Worm (Caenorhabditis elegans) whole organism, early embryonic: Measurements from ENCODE around the gene ZK632.10.

Experiments
- B0310.2 ChIP-seq: sonication (generic microtip); optimal IDR thresholded peaks from 2 replicates; lab custom pipeline; 2016; ENCODE audit warnings: mild to moderate bottlenecking, missing genetic modification characterization, missing compliant biosample characterization
- F13C5.2 ChIP-seq: sonication (generic microtip); optimal IDR thresholded peaks from 2 replicates; lab custom pipeline; 2017; ENCODE audit warnings: mild to moderate bottlenecking, missing genetic modification characterization, inconsistent platforms, missing compliant biosample characterization
- aly-1 ChIP-seq: sonication (generic microtip); optimal IDR thresholded peaks from 2 replicates; lab custom pipeline; 2016; ENCODE audit warnings: missing genetic modification characterization, missing compliant biosample characterization
- ama-1 ChIP-seq: fragments of 150-350 bp; optimal IDR thresholded peaks from 2 replicates; lab custom pipeline; 2014
- ceh-13 ChIP-seq: fragments of 200-800 bp; sonication (Bioruptor generic); optimal IDR thresholded peaks from 2 replicates; lab custom pipeline; 2018; ENCODE audit warnings: mild to moderate bottlenecking, missing genetic modification characterization, missing compliant biosample characterization
- ceh-36 ChIP-seq: sonication (generic microtip); optimal IDR thresholded peaks from 2 replicates; lab custom pipeline; 2016; ENCODE audit warnings: missing genetic modification characterization, inconsistent platforms, missing compliant biosample characterization
- ets-7 ChIP-seq: sonication (generic microtip); optimal IDR thresholded peaks from 2 replicates; lab custom pipeline; 2016; ENCODE audit warnings: missing genotype, missing genetic modification characterization, missing compliant biosample characterization
- flt-1 ChIP-seq: fragments of 200-800 bp; sonication (Bioruptor generic); IDR thresholded peaks from 2 replicates; pipeline ENCODE4 v1.3.6; 2022; ENCODE audit warnings: missing genetic modification characterization, missing compliant biosample characterization
- hmbx-1 ChIP-seq: sonication (generic microtip); optimal IDR thresholded peaks from 2 replicates; lab custom pipeline; 2016; ENCODE audit warnings: mild to moderate bottlenecking, missing genetic modification characterization, missing compliant biosample characterization
- hmg-4 ChIP-seq: fragments of 200-800 bp; sonication (Bioruptor generic); optimal IDR thresholded peaks from 2 replicates; lab custom pipeline; 2018; ENCODE audit warnings: mild to moderate bottlenecking, missing genetic modification characterization, missing compliant biosample characterization
- hnd-1 ChIP-seq: sonication (generic microtip); optimal IDR thresholded peaks from 2 replicates; lab custom pipeline; 2016; ENCODE audit warnings: missing genetic modification characterization, missing compliant biosample characterization
- pes-1 ChIP-seq: fragments of 200-800 bp; sonication (Bioruptor generic); IDR thresholded peaks from 2 replicates; pipeline ENCODE4 v1.3.6; 2022; ENCODE audit warnings: missing genetic modification reagents, missing genetic modification characterization, missing compliant biosample characterization
- scrt-1 ChIP-seq: fragments of 200-800 bp; sonication (Bioruptor generic); IDR thresholded peaks from 2 replicates; pipeline ENCODE4 v1.3.6; 2022; ENCODE audit warnings: missing genetic modification characterization, missing compliant biosample characterization
- sea-1 ChIP-seq: fragments of 200-800 bp; sonication (Bioruptor generic); conservative IDR thresholded peaks from 2 replicates; pipeline ENCODE4 v1.3.6; 2022; ENCODE audit warnings: missing genetic modification characterization, missing compliant biosample characterization
- tbx-11 ChIP-seq: fragments of 200-800 bp; sonication (Bioruptor generic); IDR thresholded peaks from 2 replicates; pipeline ENCODE4 v1.3.6; 2022; ENCODE audit warnings: missing genetic modification characterization, missing compliant biosample characterization
- tbx-37 ChIP-seq: fragments of 200-800 bp; sonication (Bioruptor generic); conservative IDR thresholded peaks from 2 replicates; pipeline ENCODE4 v1.3.6; 2022; ENCODE audit warnings: missing genetic modification reagents, missing genetic modification characterization, missing compliant biosample characterization
- tra-4 ChIP-seq: sonication (generic microtip); optimal IDR thresholded peaks from 2 replicates; lab custom pipeline; 2017; ENCODE audit warnings: missing genetic modification characterization, missing compliant biosample characterization

The ZK632.10 gene

ce11 chrIII:9861470-9862342 is 34.2 kb upstream of the ZK632.10 start:
- peak; percentile 88 for TF ChIP-seq sea-1 (GFP tag; lab: Robert Waterston, UW)
- TF ChIP-seq B0310.2: peak; percentile 83
- no peak for TF ChIP-seq ama-1 (lab: Kevin White, UChicago)
- peak; percentile 86 for TF ChIP-seq ceh-36 (tag; lab: Kevin White, UChicago)
- TF ChIP-seq ceh-13 (GFP tag; lab: Kevin White, UChicago): peak; percentile 67
- peak; percentile 78 for TF ChIP-seq hmbx-1
- TF ChIP-seq pes-1 (GFP tag; lab: Robert Waterston, UW): peak; percentile 95
- TF ChIP-seq hnd-1 (tag; lab: Kevin White, UChicago): peak; percentile 77
- peak; percentile 93 for TF ChIP-seq tbx-11 (GFP tag; lab: Robert Waterston, UW)
- TF ChIP-seq ets-7 (tag; lab: Kevin White, UChicago): peak; percentile 84
- peak; percentile 94 for TF ChIP-seq scrt-1 (GFP tag; lab: Robert Waterston, UW)
- TF ChIP-seq tbx-37: peak; percentile 94
- TF ChIP-seq F13C5.2 (tag; lab: Kevin White, UChicago): peak; percentile 84
- TF ChIP-seq aly-1 (tag; lab: Kevin White, UChicago): peak; percentile 86
- peak; percentile 91 for TF ChIP-seq hmg-4 (GFP tag; lab: Kevin White, UChicago)
- peak; percentile 91 for TF ChIP-seq flt-1 (GFP tag; lab: Robert Waterston, UW)
- peak; percentile 45 for TF ChIP-seq tra-4 (tag; lab: Kevin White, UChicago)

ce11 chrIII:9860201-9860780 is 32.8 kb upstream of the ZK632.10 start, which contains the start of gene twk-48:
TSS of gene twk-48 (plus strand) at chrIII:9860730.
- TF ChIP-seq B0310.2 (no peak), hnd-1 (tag; lab: Kevin White, UChicago) (no peak), pes-1 (GFP tag; lab: Robert Waterston, UW) (no peak), ets-7 (tag; lab: Kevin White, UChicago) (no peak), ceh-13 (GFP tag; lab: Kevin White, UChicago) (no peak), tra-4 (tag; lab: Kevin White, UChicago) (no peak), hmbx-1 (no peak), scrt-1 (GFP tag; lab: Robert Waterston, UW) (no peak), ama-1 (lab: Kevin White, UChicago) (no peak), tbx-37 (no peak)

- TF ChIP-seq tbx-11 (GFP tag; lab: Robert Waterston, UW) (no peak), ets-7 (tag; lab: Kevin White, UChicago) (no peak), tra-4 (tag; lab: Kevin White, UChicago) (no peak), pes-1 (GFP tag; lab: Robert Waterston, UW) (no peak), ama-1 (lab: Kevin White, UChicago) (no peak), tbx-37 (no peak), hnd-1 (tag; lab: Kevin White, UChicago) (no peak), scrt-1 (GFP tag; lab: Robert Waterston, UW) (no peak), aly-1 (tag; lab: Kevin White, UChicago) (no peak), B0310.2 (no peak), sea-1 (GFP tag; lab: Robert Waterston, UW) (no peak)
Measured at ce11 chrIII:9859133-9859775, 31.7 kb upstream of the ZK632.10 start, which contains the start of gene gpdh-2. TSS of gene gpdh-2 (minus strand) at chrIII:9859183.

ce11 chrIII:9858061-9858460 is 30.5 kb upstream of the ZK632.10 start:
- TF ChIP-seq ceh-36 (tag; lab: Kevin White, UChicago): no peak
- no peak for TF ChIP-seq hnd-1 (tag; lab: Kevin White, UChicago)
- TF ChIP-seq ceh-13 (GFP tag; lab: Kevin White, UChicago): no peak
- no peak for TF ChIP-seq tra-4 (tag; lab: Kevin White, UChicago)
- TF ChIP-seq sea-1 (GFP tag; lab: Robert Waterston, UW): no peak
- TF ChIP-seq tbx-11 (GFP tag; lab: Robert Waterston, UW): no peak
- TF ChIP-seq tbx-37: no peak

ce11 chrIII:9857110-9857509 is 29.6 kb upstream of the ZK632.10 start:
- TF ChIP-seq tra-4 (tag; lab: Kevin White, UChicago) (no peak), flt-1 (GFP tag; lab: Robert Waterston, UW) (no peak), sea-1 (GFP tag; lab: Robert Waterston, UW) (no peak), aly-1 (tag; lab: Kevin White, UChicago) (no peak), hmg-4 (GFP tag; lab: Kevin White, UChicago) (no peak)

ce11 chrIII:9854960-9855359 is 27.4 kb upstream of the ZK632.10 start:
- no peak for TF ChIP-seq ama-1 (lab: Kevin White, UChicago)
- TF ChIP-seq tbx-11 (GFP tag; lab: Robert Waterston, UW): no peak
- no peak for TF ChIP-seq tra-4 (tag; lab: Kevin White, UChicago)
- no peak for TF ChIP-seq hmg-4 (GFP tag; lab: Kevin White, UChicago)
